Worm (Caenorhabditis elegans): ENCODE data around the gene R151.10.

The R151.10 gene

DNA sequence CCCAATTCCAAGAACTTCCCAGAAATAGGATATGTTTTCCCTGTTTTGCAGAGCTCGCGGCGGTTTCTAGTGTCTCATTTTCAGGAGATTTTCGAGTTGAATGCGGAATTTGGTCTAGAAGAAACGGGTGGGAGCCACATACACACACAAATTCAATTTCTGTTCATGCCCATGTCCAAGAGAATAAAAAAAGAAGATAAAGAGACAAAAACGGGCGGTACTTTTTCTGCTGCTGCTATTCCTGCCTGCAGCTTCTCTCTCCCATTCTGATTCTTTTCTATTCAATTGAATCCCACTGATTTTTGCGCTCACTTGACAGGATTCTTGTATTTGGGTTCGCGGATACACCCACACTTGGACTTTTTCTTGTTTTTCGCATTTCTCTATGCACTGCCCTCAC is 31.9 kb upstream of the R151.10 start:
- TF ChIP-seq sma-3 (GFP tag; optimal IDR thresholded peaks at IDR 0.05) (no peak), mbf-1 (tag; optimal IDR thresholded peaks at IDR 0.05) (no peak), ztf-1 (GFP tag; conservative IDR thresholded peaks at IDR 0.05) (no peak), nhr-12 (tag; optimal IDR thresholded peaks at IDR 0.05) (no peak), nhr-77 (tag; optimal IDR thresholded peaks at IDR 0.05) (no peak), snpc-4 (tag; optimal IDR thresholded peaks at IDR 0.05) (no peak), sem-4 (tag; optimal IDR thresholded peaks at IDR 0.05) (no peak)

DNA sequence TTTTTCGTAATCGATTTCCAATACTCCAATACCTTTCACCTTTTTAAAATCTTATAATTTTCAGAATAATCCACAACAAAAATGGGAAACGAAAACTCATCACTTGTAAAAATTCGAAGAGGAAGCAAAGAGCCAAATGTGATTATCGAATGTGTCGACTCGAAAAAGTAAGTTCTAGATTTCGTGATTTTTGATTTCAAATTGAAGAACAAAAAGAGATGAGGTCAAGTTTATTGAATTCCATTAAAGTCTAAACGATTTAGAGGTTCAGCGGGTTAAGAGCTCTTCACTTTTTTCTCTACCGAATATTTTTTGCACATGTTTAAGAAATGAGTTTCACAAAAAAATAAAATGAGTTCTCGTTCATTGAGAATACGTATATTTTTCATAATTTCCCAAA is 28.2 kb upstream of the R151.10 start, which contains the start of gene B0361.4:
TSS of gene B0361.4 (plus strand) at position 61 of the 400 bp plus-strand sequence.
- TF ChIP-seq lin-39 (tag; optimal IDR thresholded peaks at IDR 0.05) (no peak), alr-1 (tag; optimal IDR thresholded peaks at IDR 0.05) (no peak)

DNA sequence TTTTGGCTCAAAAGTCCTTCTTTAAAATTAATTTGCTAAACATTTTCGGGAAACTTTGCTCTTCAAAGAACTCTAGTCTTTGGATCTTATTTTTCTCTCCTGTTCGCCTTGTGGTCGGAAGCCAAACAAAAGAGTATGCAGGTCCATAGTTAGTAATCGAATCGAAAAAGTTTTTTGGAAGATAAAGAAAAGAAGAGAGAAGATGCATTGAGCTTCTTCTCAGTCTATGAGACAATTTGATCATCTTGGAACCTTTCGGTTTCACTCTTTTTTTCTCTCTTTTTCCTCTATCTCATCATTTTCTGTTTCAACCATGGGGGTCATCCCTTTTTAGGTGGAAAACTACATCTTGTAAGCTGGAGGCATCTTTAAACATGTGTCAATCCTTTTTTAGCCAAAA is 22.9 kb upstream of the R151.10 start:
- TF ChIP-seq nhr-12 (tag; optimal IDR thresholded peaks at IDR 0.05) (no peak), lsy-2 (tag; optimal IDR thresholded peaks at IDR 0.05) (peak in 1 of 2 experiments; percentile 21), mab-5 (tag; optimal IDR thresholded peaks at IDR 0.05) (no peak), unc-62 (GFP tag; optimal IDR thresholded peaks at IDR 0.05) (no peak), sma-9 (GFP tag; optimal IDR thresholded peaks at IDR 0.05) (peak; percentile 41), sma-9 (tag; optimal IDR thresholded peaks at IDR 0.05) (no peak), nhr-25 (tag; optimal IDR thresholded peaks at IDR 0.05) (no peak), unc-55 (GFP tag; optimal IDR thresholded peaks at IDR 0.05) (no peak), ZK546.5 (tag; optimal IDR thresholded peaks at IDR 0.05) (no peak), ceh-82 (tag; optimal IDR thresholded peaks at IDR 0.05) (no peak)

DNA sequence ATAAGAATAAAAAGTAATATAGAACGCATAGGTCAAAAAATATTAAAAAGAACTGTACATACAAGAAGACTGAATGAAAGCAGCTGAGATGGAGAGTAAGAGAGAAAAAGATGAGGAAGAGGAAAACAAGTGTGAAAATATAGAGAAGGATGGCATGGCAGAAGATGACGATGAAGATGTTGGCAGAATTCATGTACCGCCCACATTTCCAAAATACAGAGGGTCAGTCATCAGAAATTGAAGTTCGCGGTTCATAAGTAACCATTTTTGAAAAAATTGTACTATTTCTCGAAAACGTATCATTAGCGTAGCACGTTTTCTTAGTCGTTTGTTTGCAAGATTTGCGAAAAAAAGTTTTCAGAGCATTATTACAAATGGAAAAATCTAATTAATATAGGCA is 17.0 kb upstream of the R151.10 start, which contains the start of gene zmp-6:
TSS of gene zmp-6 (minus strand) at position 101 of the 400 bp plus-strand sequence.
- no peak for TF ChIP-seq nhr-25 (tag; optimal IDR thresholded peaks at IDR 0.05)
- no peak for TF ChIP-seq skn-1 (tag; optimal IDR thresholded peaks at IDR 0.05)
- no peak for TF ChIP-seq elt-1 (tag; optimal IDR thresholded peaks at IDR 0.05)
- TF ChIP-seq R02D3.7 (tag; optimal IDR thresholded peaks at IDR 0.05) = no peak

DNA sequence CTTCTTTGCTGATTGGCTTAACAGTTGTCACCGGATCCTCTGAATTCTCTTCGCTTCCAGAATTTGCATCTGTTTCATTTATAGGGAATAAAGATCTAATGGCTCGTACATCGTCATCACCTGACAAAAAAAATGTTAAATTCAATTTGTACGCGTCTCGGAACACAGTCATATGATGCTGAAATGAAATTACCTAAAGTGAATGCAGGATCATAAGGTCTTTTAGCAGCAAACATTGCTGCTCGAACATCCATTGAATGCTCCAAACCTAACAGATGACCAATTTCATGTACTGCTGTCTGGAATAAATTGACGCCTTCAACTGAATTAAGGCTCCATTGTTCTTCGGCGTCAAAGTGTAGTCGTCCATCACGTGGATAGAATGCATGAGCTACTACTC is 15.6 kb upstream of the R151.10 start:
- no peak for TF ChIP-seq ztf-11 (tag; optimal IDR thresholded peaks at IDR 0.05)
- TF ChIP-seq ZK546.5 (tag; optimal IDR thresholded peaks at IDR 0.05) = no peak
- no peak for TF ChIP-seq elt-3 (tag; optimal IDR thresholded peaks at IDR 0.05)
- no peak for TF ChIP-seq zag-1 (tag; optimal IDR thresholded peaks at IDR 0.05)
- no peak for TF ChIP-seq elt-1 (tag; optimal IDR thresholded peaks at IDR 0.05)
- TF ChIP-seq Y55F3AM.14 (GFP tag; optimal IDR thresholded peaks at IDR 0.05) = no peak
- no peak for TF ChIP-seq nhr-129 (tag; optimal IDR thresholded peaks at IDR 0.05)
- no peak for TF ChIP-seq gmeb-1 (tag; optimal IDR thresholded peaks at IDR 0.05)

DNA sequence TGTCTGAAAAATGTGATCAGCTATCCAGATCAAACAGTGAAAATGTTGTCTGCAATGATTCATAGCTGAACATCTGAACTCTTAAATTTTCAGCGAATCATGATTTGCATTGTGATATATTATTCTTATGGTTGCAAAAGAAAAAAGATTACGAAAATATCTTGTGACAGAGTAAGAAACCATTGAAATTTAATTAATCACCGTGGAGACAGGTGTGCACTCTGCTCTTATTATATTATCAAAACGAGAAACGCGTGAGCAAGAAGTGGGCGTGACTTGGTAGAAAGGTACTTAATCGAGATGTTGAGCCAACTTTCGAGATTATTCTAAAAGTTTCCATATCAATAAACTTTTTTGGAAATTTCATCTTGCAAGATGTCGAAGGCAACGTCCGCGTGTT is 12.2 kb upstream of the R151.10 start, which contains the start of gene osm-10:
TSS of gene osm-10 (plus strand) at position 293 of the 400 bp plus-strand sequence.
- TF ChIP-seq unc-39 (tag; optimal IDR thresholded peaks at IDR 0.05) = no peak
- TF ChIP-seq gmeb-1 (tag; optimal IDR thresholded peaks at IDR 0.05) = no peak
- TF ChIP-seq nhr-11 (tag; optimal IDR thresholded peaks at IDR 0.05) = no peak
- TF ChIP-seq snpc-4 (tag; optimal IDR thresholded peaks at IDR 0.05) = no peak
- TF ChIP-seq sma-9 (GFP tag; optimal IDR thresholded peaks at IDR 0.05) = no peak
- TF ChIP-seq sma-9 (tag; optimal IDR thresholded peaks at IDR 0.05) = no peak
- TF ChIP-seq lsy-2 (tag; optimal IDR thresholded peaks at IDR 0.05) = no peak
- TF ChIP-seq elt-3 (tag; optimal IDR thresholded peaks at IDR 0.05) = no peak
- no peak for TF ChIP-seq nhr-10 (tag; optimal IDR thresholded peaks at IDR 0.05)
- TF ChIP-seq blmp-1 (tag; optimal IDR thresholded peaks at IDR 0.05; ENCODE audit: insufficient read depth) = no peak

DNA sequence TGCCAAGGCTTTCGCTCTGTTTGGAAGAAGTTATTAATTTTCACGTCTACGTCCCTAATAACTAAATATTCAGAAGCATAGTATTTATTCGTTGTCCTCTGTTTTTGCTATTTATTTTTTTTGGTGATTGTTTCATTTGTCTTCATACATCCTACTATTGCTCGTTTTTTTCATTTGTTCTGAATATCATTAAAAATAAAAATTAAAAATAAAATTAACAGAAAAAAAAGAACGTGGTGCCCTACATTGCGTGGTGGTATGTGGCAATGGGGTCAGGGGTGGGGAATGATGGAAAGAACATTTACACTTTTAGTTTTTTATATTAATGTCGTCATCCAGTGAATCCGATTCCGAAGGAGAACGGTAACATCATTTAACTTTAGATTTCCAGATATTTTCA is 10.3 kb upstream of the R151.10 start, which contains the start of gene ztf-31:
TSS of gene ztf-31 (plus strand) at position 301 of the 400 bp plus-strand sequence.
- TF ChIP-seq lin-11 (tag; optimal IDR thresholded peaks at IDR 0.05) (no peak), nhr-10 (tag; optimal IDR thresholded peaks at IDR 0.05) (no peak), nhr-6 (tag; optimal IDR thresholded peaks at IDR 0.05) (no peak), ceh-82 (tag; optimal IDR thresholded peaks at IDR 0.05) (no peak), F13H6.1 (tag; optimal IDR thresholded peaks at IDR 0.05) (no peak), lin-39 (tag; optimal IDR thresholded peaks at IDR 0.05) (no peak), nhr-77 (tag; optimal IDR thresholded peaks at IDR 0.05) (no peak), crh-2 (tag; optimal IDR thresholded peaks at IDR 0.05) (no peak), peb-1 (tag; optimal IDR thresholded peaks at IDR 0.05) (no peak), nhr-25 (tag; optimal IDR thresholded peaks at IDR 0.05) (no peak), aly-2 (tag; optimal IDR thresholded peaks at IDR 0.05) (no peak), mdl-1 (tag; optimal IDR thresholded peaks at IDR 0.05) (no peak), egl-27 (tag; optimal IDR thresholded peaks at IDR 0.05) (no peak), nhr-237 (tag; optimal IDR thresholded peaks at IDR 0.05) (no peak)

Measured in whole organism, L2 larva.